Fruit fly (Drosophila melanogaster): Measurements from ENCODE around the gene nbs.

DNA sequence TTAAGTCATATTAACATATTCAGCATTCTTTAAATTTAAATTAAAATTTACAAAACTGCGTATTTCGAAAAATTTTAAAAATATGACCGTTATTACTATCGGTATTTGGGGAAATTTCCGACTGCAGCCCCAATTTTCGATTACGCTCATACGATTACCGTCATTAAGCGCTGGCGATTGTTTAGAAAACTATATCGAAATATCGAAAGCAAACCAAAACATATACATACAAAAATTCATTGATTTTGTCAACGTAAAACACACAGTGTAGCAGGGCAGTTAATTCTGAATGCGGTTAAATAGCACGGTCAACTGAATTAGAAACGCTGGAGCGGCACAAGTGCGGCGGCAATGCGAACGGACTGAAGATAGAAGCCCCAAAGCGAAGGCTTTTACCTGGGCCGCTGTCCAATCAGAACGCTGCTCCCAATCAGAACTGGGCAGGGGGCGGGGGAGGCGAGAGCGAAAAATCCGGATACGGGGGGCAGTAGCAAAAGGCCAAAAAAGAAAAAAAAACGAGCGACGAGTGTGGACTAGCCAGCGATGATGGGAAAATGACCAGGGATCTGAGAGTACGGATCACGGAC lies 18.7 kb downstream of the nbs start, which contains the start of gene CG16711:
- TF ChIP-seq CG1620 (GFP tag; optimal IDR thresholded peaks at IDR 0.05) (no peak), CG7045 (GFP tag; optimal IDR thresholded peaks at IDR 0.05) (no peak), kay (GFP tag; ENCODE audit: borderline replicate concordance) (no peak), toe (GFP tag; optimal IDR thresholded peaks at IDR 0.05) (no peak), bab1 (GFP tag; optimal IDR thresholded peaks at IDR 0.05) (peak; percentile 46), CG11617 (GFP tag; optimal IDR thresholded peaks at IDR 0.05) (no peak), cnc (optimal IDR thresholded peaks at IDR 0.05) (no peak), Mnt (GFP tag; optimal IDR thresholded peaks at IDR 0.05) (no peak), ovo (GFP tag; optimal IDR thresholded peaks at IDR 0.05) (no peak), Clk (GFP tag; optimal IDR thresholded peaks at IDR 0.05) (no peak), CG12768 (GFP tag; optimal IDR thresholded peaks at IDR 0.05) (no peak)

All from whole organism, adult.